Worm (Caenorhabditis elegans) whole organism, L4/young adult: Measurements from ENCODE around the gene srxa-5.

ENCODE experiments used
- W03F9.2 ChIP-seq: fragments of 150-350 bp; optimal IDR thresholded peaks from 2 replicates; lab custom pipeline; 2014; ENCODE audit warnings: missing biosample characterization, missing genetic modification characterization
- dao-5 ChIP-seq: sonication (generic microtip); optimal IDR thresholded peaks from 2 replicates; lab custom pipeline; 2016; ENCODE audit warnings: missing genotype, missing genetic modification characterization, moderate library complexity, missing compliant biosample characterization
- him-1 ChIP-seq: sonication (generic microtip); optimal IDR thresholded peaks from 2 replicates; lab custom pipeline; 2016; ENCODE audit warnings: missing genotype, missing genetic modification reagents, missing genetic modification characterization, missing compliant biosample characterization

DNA sequence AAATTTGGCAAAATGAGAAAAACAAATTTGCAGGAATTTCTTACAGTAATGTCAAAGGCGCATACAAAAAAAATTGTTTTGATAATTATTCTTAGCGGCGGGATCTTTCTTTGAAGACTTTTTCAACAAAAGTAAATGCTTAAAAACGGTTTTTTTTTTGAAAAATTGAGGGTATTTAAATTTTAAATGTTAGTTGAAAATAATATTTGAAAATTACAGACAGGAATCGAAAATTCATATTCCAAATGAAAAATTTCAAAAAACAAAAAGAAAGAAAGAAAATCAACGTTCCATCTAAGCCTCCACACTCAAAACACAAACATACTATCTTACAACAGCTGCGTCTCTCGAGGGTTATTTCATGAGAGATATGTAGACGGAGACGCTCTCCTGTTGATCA is 44.4 kb downstream of the srxa-5 start:
- TF ChIP-seq him-1 (tag; lab: Kevin White, UChicago) (no peak), W03F9.2 (tag; lab: Kevin White, UChicago) (no peak), dao-5 (tag; lab: Kevin White, UChicago) (no peak)
